Worm (Caenorhabditis elegans) whole organism, L3 larva: ENCODE data around the gene F15E6.3.
A peak's percentile ranks its signal among the peaks of the same experiment; 100 is the strongest.

ENCODE experiments used
- R02D3.7 ChIP-seq: fragments of 150-350 bp; optimal IDR thresholded peaks from 2 replicates; lab custom pipeline; 2014; ENCODE audit warnings: missing biosample characterization, missing genetic modification characterization
- aly-2 ChIP-seq: fragments of 150-350 bp; optimal IDR thresholded peaks from 2 replicates; lab custom pipeline; 2014; ENCODE audit warnings: missing biosample characterization, missing genetic modification characterization
- ceh-16 ChIP-seq: sonication (generic microtip); optimal IDR thresholded peaks from 2 replicates; lab custom pipeline; 2017; ENCODE audit warnings: missing biosample characterization, missing genetic modification characterization
- ceh-28 ChIP-seq: fragments of 150-350 bp; optimal IDR thresholded peaks from 2 replicates; lab custom pipeline; 2014; ENCODE audit warnings: missing biosample characterization, missing genetic modification reagents, missing genetic modification characterization
- ceh-82 ChIP-seq: fragments of 150-350 bp; optimal IDR thresholded peaks from 2 replicates; lab custom pipeline; 2014; ENCODE audit warnings: missing biosample characterization, missing genetic modification characterization
- ceh-9 ChIP-seq: sonication (generic microtip); optimal IDR thresholded peaks from 2 replicates; lab custom pipeline; 2018; ENCODE audit warnings: missing biosample characterization, missing genetic modification characterization
- daf-12 ChIP-seq: fragments of 150-350 bp; optimal IDR thresholded peaks from 2 replicates; lab custom pipeline; 2014; ENCODE audit warnings: missing biosample characterization, missing genetic modification reagents, missing genetic modification characterization
- egl-27 ChIP-seq: sonication (generic microtip); optimal IDR thresholded peaks from 4 replicates; lab custom pipeline; 2017; ENCODE audit warnings: missing biosample characterization, missing genetic modification reagents, missing genetic modification characterization
- egl-5 ChIP-seq: fragments of 150-350 bp; optimal IDR thresholded peaks from 2 replicates; lab custom pipeline; 2017; ENCODE audit warnings: missing biosample characterization, missing genetic modification reagents, missing genetic modification characterization, inconsistent platforms
- elt-1 ChIP-seq: fragments of 150-350 bp; optimal IDR thresholded peaks from 2 replicates; lab custom pipeline; 2014; ENCODE audit warnings: missing biosample characterization, missing genetic modification characterization
- elt-2 ChIP-seq: sonication (generic microtip); optimal IDR thresholded peaks from 2 replicates; lab custom pipeline; 2016; ENCODE audit warnings: missing genetic modification reagents, mild to moderate bottlenecking, missing genetic modification characterization, missing compliant biosample characterization
- elt-3 ChIP-seq, 3 experiments: fragments of 150-350 bp in 1 of 3; sonication (generic microtip) in 2 of 3; optimal IDR thresholded peaks; 2 replicates in 2 of 3; 4 replicates in 1 of 3; lab custom pipeline; 2014 to 2017; ENCODE audit warnings: missing biosample characterization in 3 of 3, missing genetic modification characterization in 3 of 3
- fkh-10 ChIP-seq: sonication (generic microtip); optimal IDR thresholded peaks from 2 replicates; lab custom pipeline; 2017; ENCODE audit warnings: missing biosample characterization, missing genetic modification reagents, missing genetic modification characterization
- fkh-2 ChIP-seq: fragments of 150-350 bp; optimal IDR thresholded peaks from 2 replicates; lab custom pipeline; 2014; ENCODE audit warnings: missing biosample characterization, missing genetic modification reagents, missing genetic modification characterization
- fos-1 ChIP-seq: fragments of 150-350 bp; optimal IDR thresholded peaks from 2 replicates; lab custom pipeline; 2014; ENCODE audit warnings: missing biosample characterization, missing genetic modification characterization
- jun-1 ChIP-seq: fragments of 150-350 bp; optimal IDR thresholded peaks from 2 replicates; lab custom pipeline; 2014; ENCODE audit warnings: missing biosample characterization, missing genetic modification reagents, missing genetic modification characterization
- lin-15B ChIP-seq: fragments of 150-350 bp; optimal IDR thresholded peaks from 2 replicates; lab custom pipeline; 2014; ENCODE audit warnings: missing biosample characterization, missing genetic modification characterization
- mdl-1 ChIP-seq: fragments of 150-350 bp; optimal IDR thresholded peaks from 2 replicates; lab custom pipeline; 2014; ENCODE audit warnings: missing biosample characterization, missing genetic modification characterization
- mml-1 ChIP-seq: fragments of 150-350 bp; sonication (generic microtip); optimal IDR thresholded peaks from 3 replicates; lab custom pipeline; 2014; ENCODE audit warnings: missing biosample characterization, missing genetic modification characterization
- nfya-1 ChIP-seq: sonication (generic microtip); optimal IDR thresholded peaks from 2 replicates; lab custom pipeline; 2017; ENCODE audit warnings: missing genetic modification characterization, mild to moderate bottlenecking, missing compliant biosample characterization, antibody characterized with exemption, moderate library complexity; ENCODE audit not compliant: insufficient read depth
- nhr-12 ChIP-seq: fragments of 150-350 bp; optimal IDR thresholded peaks from 2 replicates; lab custom pipeline; 2014; ENCODE audit warnings: missing biosample characterization, missing genetic modification characterization
- nhr-237 ChIP-seq: fragments of 150-350 bp; optimal IDR thresholded peaks from 2 replicates; lab custom pipeline; 2014; ENCODE audit warnings: missing biosample characterization, missing genetic modification characterization
- nhr-25 ChIP-seq: sonication (generic microtip); optimal IDR thresholded peaks from 2 replicates; lab custom pipeline; 2017; ENCODE audit warnings: missing biosample characterization, missing genetic modification characterization
- nhr-28 ChIP-seq: fragments of 150-350 bp; optimal IDR thresholded peaks from 2 replicates; lab custom pipeline; 2014; ENCODE audit warnings: missing biosample characterization, missing genetic modification characterization
- nhr-76 ChIP-seq: fragments of 150-350 bp; sonication (generic microtip); optimal IDR thresholded peaks from 5 replicates; lab custom pipeline; 2014; ENCODE audit warnings: missing biosample characterization, missing genetic modification characterization
- pha-4 ChIP-seq: fragments of 150-350 bp; optimal IDR thresholded peaks from 2 replicates; lab custom pipeline; 2014; ENCODE audit warnings: missing biosample characterization, missing genetic modification reagents, missing genetic modification characterization
- pqm-1 ChIP-seq: fragments of 150-350 bp; optimal IDR thresholded peaks from 2 replicates; lab custom pipeline; 2017; ENCODE audit warnings: missing biosample characterization, missing genetic modification characterization, inconsistent platforms
- sea-2 ChIP-seq: fragments of 150-350 bp; sonication (generic microtip); optimal IDR thresholded peaks from 4 replicates; lab custom pipeline; 2014; ENCODE audit warnings: missing biosample characterization, missing genetic modification reagents, missing genetic modification characterization
- skn-1 ChIP-seq: fragments of 150-350 bp; optimal IDR thresholded peaks from 2 replicates; lab custom pipeline; 2014; ENCODE audit warnings: missing biosample characterization, missing genetic modification characterization
- snpc-4 ChIP-seq: fragments of 150-350 bp; optimal IDR thresholded peaks from 2 replicates; lab custom pipeline; 2014; ENCODE audit warnings: missing biosample characterization, missing genetic modification characterization
- tbx-2 ChIP-seq: sonication (generic microtip); optimal IDR thresholded peaks from 2 replicates; lab custom pipeline; 2016; ENCODE audit warnings: mild to moderate bottlenecking, missing genetic modification characterization, missing compliant biosample characterization
- unc-39 ChIP-seq: sonication (generic microtip); optimal IDR thresholded peaks from 4 replicates; lab custom pipeline; 2017; ENCODE audit warnings: missing biosample characterization, missing genetic modification characterization
- unc-62 ChIP-seq: fragments of 150-350 bp; sonication (generic microtip); optimal IDR thresholded peaks from 4 replicates; lab custom pipeline; 2014; ENCODE audit warnings: missing biosample characterization, missing genetic modification reagents, missing genetic modification characterization
- ztf-11 ChIP-seq: fragments of 150-350 bp; optimal IDR thresholded peaks from 2 replicates; lab custom pipeline; 2014; ENCODE audit warnings: missing biosample characterization, missing genetic modification characterization
- ztf-4 ChIP-seq: fragments of 150-350 bp; optimal IDR thresholded peaks from 2 replicates; lab custom pipeline; 2014; ENCODE audit warnings: missing biosample characterization, missing genetic modification characterization

The F15E6.3 gene

DNA sequence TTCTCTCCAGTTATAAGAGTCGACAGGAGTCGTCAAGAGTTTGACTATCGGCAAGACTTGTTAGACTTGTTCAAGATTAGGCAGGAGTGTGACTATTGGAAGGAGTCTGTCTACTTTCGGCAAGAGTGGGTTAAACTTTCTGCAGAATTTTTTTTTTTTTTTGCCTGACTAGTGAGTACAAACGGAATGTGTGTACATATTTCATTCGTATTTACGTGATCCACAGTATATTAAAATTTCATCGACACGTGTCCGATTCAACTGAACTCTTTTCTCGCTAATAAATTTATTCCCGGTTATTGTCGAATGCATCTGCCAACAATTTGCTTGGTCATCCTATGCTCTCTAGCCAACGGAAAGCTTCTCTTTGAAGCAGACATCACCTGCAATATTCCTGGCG is 22.5 kb upstream of the F15E6.3 start, which contains the start of gene F36A4.1:
TSS of gene F36A4.1 (plus strand) at position 301 of the 400 bp plus-strand sequence.
- no peak for TF ChIP-seq unc-39
- no peak for TF ChIP-seq egl-27
- no peak for TF ChIP-seq mml-1
- TF ChIP-seq elt-3 (tag; optimal IDR thresholded peaks at IDR 0.05; lab: Kevin White, UChicago): no peak
- no peak for TF ChIP-seq fos-1 (tag; lab: Kevin White, UChicago)
- no peak for TF ChIP-seq nhr-76 (tag; lab: Kevin White, UChicago)
- no peak for TF ChIP-seq ceh-9 (tag; lab: Kevin White, UChicago)

DNA sequence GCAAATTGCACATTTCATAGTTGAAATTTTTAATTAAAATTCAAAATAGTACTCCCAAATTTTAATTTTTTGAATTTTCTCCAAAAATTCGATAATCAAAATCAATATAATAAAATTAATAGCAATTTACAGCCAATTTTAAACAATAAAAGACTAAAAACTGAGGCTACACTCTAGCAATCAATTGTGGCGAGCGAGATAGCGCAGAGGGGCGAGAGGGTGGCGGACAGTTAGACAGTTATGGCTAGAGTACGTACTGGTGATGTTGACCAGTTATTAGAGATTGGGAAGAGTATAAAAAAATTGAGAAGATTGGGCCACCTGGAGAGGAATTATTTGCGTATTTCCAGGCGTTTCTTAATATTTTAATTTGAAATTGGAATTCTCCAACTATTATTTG is 17.0 kb upstream of the F15E6.3 start, which contains the start of gene nhr-78:
TSS of gene nhr-78 (minus strand) at position 182 of the 400 bp plus-strand sequence.
- TF ChIP-seq jun-1 (tag; lab: Kevin White, UChicago) (no peak), ztf-11 (no peak), unc-39 (no peak), sea-2 (GFP tag; lab: Kevin White, UChicago) (no peak), elt-1 (tag; lab: Kevin White, UChicago) (no peak), daf-12 (tag; lab: Kevin White, UChicago) (no peak), ceh-28 (tag; lab: Kevin White, UChicago) (peak; percentile 52), tbx-2 (tag; lab: Kevin White, UChicago) (no peak), snpc-4 (tag; lab: Kevin White, UChicago) (no peak), pha-4 (tag; lab: Kevin White, UChicago) (no peak), lin-15B (no peak), ceh-82 (tag; lab: Kevin White, UChicago) (no peak), elt-2 (tag; lab: Kevin White, UChicago) (peak; percentile 27), R02D3.7 (tag; lab: Kevin White, UChicago) (no peak), pqm-1 (tag; lab: Kevin White, UChicago) (peak; percentile 23)
- TF ChIP-seq, all 47 proteins: peak for 3

ce11 chrIV:4284020-4284419 is 10.7 kb upstream of the F15E6.3 start, which contains the start of gene F15E6.6:
TSS of gene F15E6.6 (minus strand) at chrIV:4284120.
- TF ChIP-seq nfya-1 (tag; lab: Kevin White, UChicago) (no peak), pha-4 (tag; lab: Kevin White, UChicago) (no peak), fkh-10 (GFP tag; lab: Kevin White, UChicago) (no peak), ceh-16 (tag; lab: Kevin White, UChicago) (no peak), unc-62 (GFP tag; lab: Kevin White, UChicago) (no peak), mml-1 (no peak), sea-2 (GFP tag; lab: Kevin White, UChicago) (no peak), elt-1 (tag; lab: Kevin White, UChicago) (no peak), fkh-2 (tag; lab: Kevin White, UChicago) (no peak), nhr-28 (no peak), nhr-237 (tag; lab: Kevin White, UChicago) (no peak), ceh-9 (tag; lab: Kevin White, UChicago) (no peak), R02D3.7 (tag; lab: Kevin White, UChicago) (no peak), mdl-1 (tag; lab: Kevin White, UChicago) (no peak), elt-3 (tag; optimal IDR thresholded peaks at IDR 0.05; lab: Kevin White, UChicago) (no peak), ztf-4 (no peak), egl-27 (no peak)

- TF ChIP-seq ceh-9 (tag; lab: Kevin White, UChicago) (no peak), elt-2 (tag; lab: Kevin White, UChicago) (peak; percentile 64), pqm-1 (tag; lab: Kevin White, UChicago) (peak; percentile 48)
Observed at ce11 chrIV:4284989-4285388, 9.7 kb upstream of the F15E6.3 start.

DNA sequence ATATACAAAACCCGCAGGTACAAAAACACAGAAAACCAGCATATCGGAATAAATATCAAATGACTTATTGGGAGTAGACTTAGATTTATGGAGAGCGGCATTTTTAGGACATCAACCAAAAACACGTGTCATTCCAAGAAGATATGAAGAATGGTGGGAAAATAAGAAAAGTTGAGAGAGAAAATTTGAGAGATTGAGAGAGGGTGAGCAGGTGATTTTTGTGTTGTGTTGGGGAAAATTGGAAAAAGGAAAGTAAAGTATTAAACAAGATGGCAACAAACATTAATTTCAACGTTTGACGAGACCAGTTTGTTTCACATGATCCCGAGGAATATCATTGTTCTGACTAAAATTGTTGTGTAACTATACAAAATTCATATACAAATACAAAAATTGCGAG is 6.4 kb upstream of the F15E6.3 start, which contains the start of gene srv-4:
TSS of gene srv-4 (minus strand) at position 101 of the 400 bp plus-strand sequence.
- no peak for TF ChIP-seq aly-2 (tag; lab: Kevin White, UChicago)
- TF ChIP-seq R02D3.7 (tag; lab: Kevin White, UChicago): no peak
- no peak for TF ChIP-seq nhr-12 (tag; lab: Kevin White, UChicago)
- no peak for TF ChIP-seq skn-1 (tag; lab: Kevin White, UChicago)
- TF ChIP-seq ceh-28 (tag; lab: Kevin White, UChicago): no peak
- no peak for TF ChIP-seq egl-5 (tag; lab: Kevin White, UChicago)
- no peak for TF ChIP-seq pha-4 (tag; lab: Kevin White, UChicago)
- no peak for TF ChIP-seq egl-27
- TF ChIP-seq ceh-16 (tag; lab: Kevin White, UChicago): no peak
- no peak for TF ChIP-seq mdl-1 (tag; lab: Kevin White, UChicago)
- TF ChIP-seq nhr-28: no peak
- no peak for TF ChIP-seq elt-2 (tag; lab: Kevin White, UChicago)
- no peak for TF ChIP-seq daf-12 (tag; lab: Kevin White, UChicago)
- no peak for TF ChIP-seq ztf-4
- no peak for TF ChIP-seq tbx-2 (tag; lab: Kevin White, UChicago)
- no peak for TF ChIP-seq fkh-2 (tag; lab: Kevin White, UChicago)
- TF ChIP-seq mml-1: no peak
- TF ChIP-seq nhr-76 (tag; lab: Kevin White, UChicago): no peak
- no peak for TF ChIP-seq nhr-25
